Worm (Caenorhabditis elegans) whole organism, L1 larva: ENCODE measurements around the gene efl-3.

ENCODE experiments used
- ceh-82 ChIP-seq, 3 experiments: fragments of 150-350 bp in 1 of 3; sonication (generic microtip) in 2 of 3; optimal IDR thresholded peaks; 2 replicates each; lab custom pipeline; 2014 to 2017; ENCODE audit warnings: missing biosample characterization in 3 of 3, missing genetic modification characterization in 3 of 3
- fkh-10 ChIP-seq: sonication (generic microtip); optimal IDR thresholded peaks from 2 replicates; lab custom pipeline; 2017; ENCODE audit warnings: missing biosample characterization, missing genetic modification reagents, missing genetic modification characterization
- nhr-237 ChIP-seq: fragments of 150-350 bp; optimal IDR thresholded peaks from 2 replicates; lab custom pipeline; 2014; ENCODE audit warnings: missing biosample characterization, missing genetic modification characterization

DNA sequence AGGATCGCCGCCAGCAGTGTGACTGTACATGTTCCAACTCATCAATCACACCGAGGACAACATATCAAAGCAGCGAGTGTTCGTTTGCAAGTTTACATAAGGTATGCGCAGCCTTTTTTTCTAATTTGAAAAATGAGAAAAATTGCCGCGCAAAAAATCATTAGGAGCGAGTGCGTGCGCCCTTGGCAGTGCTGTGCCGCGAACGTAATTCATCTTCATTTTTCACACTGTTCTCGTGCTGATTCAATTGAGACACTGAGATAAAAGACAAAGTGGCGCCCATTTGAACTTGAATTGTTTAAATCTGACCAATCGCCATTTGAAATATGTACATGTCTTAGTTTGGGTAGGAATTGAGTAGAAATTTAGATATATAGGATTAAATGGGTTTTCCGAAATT is 2.9 kb upstream of the efl-3 start:
- TF ChIP-seq ceh-82 (tag; optimal IDR thresholded peaks at IDR 0.05; lab: Kevin White, UChicago) (no peak), nhr-237 (tag; lab: Kevin White, UChicago) (no peak), fkh-10 (no peak)
